Fruit fly (Drosophila melanogaster): Measurements from ENCODE around the gene slp2.

Gene slp2

dm6 chr2L:3805274-3806196 lies 31.1 kb upstream of the slp2 start (continued):
- TF ChIP-seq CG10274 (GFP tag; optimal IDR thresholded peaks at IDR 0.05) (no peak), stwl (tag; optimal IDR thresholded peaks at IDR 0.05) (no peak), CG17829 (tag; optimal IDR thresholded peaks at IDR 0.05) (no peak), CG11085 (GFP tag; IDR thresholded peaks at IDR 0.05) (no peak), CG13287 (GFP tag; IDR thresholded peaks at IDR 0.05; ENCODE audit: partially characterized antibody) (no peak), crp (GFP tag; optimal IDR thresholded peaks at IDR 0.05) (no peak), H15 (GFP tag; IDR thresholded peaks at IDR 0.05) (peak; percentile 29; the same call in 1 of the 3 replicates), CG32767 (GFP tag; IDR thresholded peaks at IDR 0.05) (no peak), Antp (GFP tag; optimal IDR thresholded peaks at IDR 0.05) (no peak), MESR4 (GFP tag; optimal IDR thresholded peaks at IDR 0.05) (no peak), CG11093 (GFP tag; IDR thresholded peaks at IDR 0.05) (no peak), stc (GFP tag; IDR thresholded peaks at IDR 0.05) (no peak), HLHmδ (GFP tag; optimal IDR thresholded peaks at IDR 0.05) (peak; percentile 14), CG17186 (GFP tag; optimal IDR thresholded peaks at IDR 0.05) (no peak), tap (tag; optimal IDR thresholded peaks at IDR 0.05) (no peak), trh (GFP tag; optimal IDR thresholded peaks at IDR 0.05) (no peak), slp2 (GFP tag; optimal IDR thresholded peaks at IDR 0.05) (no peak), CG7963 (GFP tag; IDR thresholded peaks at IDR 0.05; ENCODE audit: partially characterized antibody) (no peak), Bgb (GFP tag; IDR thresholded peaks at IDR 0.05; ENCODE audit: partially characterized antibody) (peak; percentile 31; the same call in 1 of the 2 replicates), Oli (tag; optimal IDR thresholded peaks at IDR 0.05) (peak; percentile 65), wek (GFP tag; optimal IDR thresholded peaks at IDR 0.05) (no peak), CG4730 (GFP tag; IDR thresholded peaks at IDR 0.05) (no peak; the same call in 1 of the 2 replicates), slbo (GFP tag; IDR thresholded peaks at IDR 0.05) (peak; percentile 34; the same call in 1 of the 2 replicates), crc (GFP tag; optimal IDR thresholded peaks at IDR 0.05) (no peak), repo (GFP tag; optimal IDR thresholded peaks at IDR 0.05) (no peak), klu (GFP tag; IDR thresholded peaks at IDR 0.05) (no peak), sr (GFP tag; IDR thresholded peaks at IDR 0.05) (peak; percentile 88), ham (GFP tag; IDR thresholded peaks at IDR 0.05) (no peak), MTF-1 (GFP tag; optimal IDR thresholded peaks at IDR 0.05; ENCODE audit: borderline replicate concordance) (no peak), Max (GFP tag; optimal IDR thresholded peaks at IDR 0.05) (peak; percentile 4), CG10431 (GFP tag; optimal IDR thresholded peaks at IDR 0.05) (no peak), Hr51 (GFP tag; optimal IDR thresholded peaks at IDR 0.05) (peak in 1 of 2 experiments; percentile 42), Meics (GFP tag; optimal IDR thresholded peaks at IDR 0.05) (peak; percentile 19), amos (GFP tag; IDR thresholded peaks at IDR 0.05; ENCODE audit: partially characterized antibody) (peak; percentile 24; the same call in 1 of the 2 replicates), kay (GFP tag; optimal IDR thresholded peaks at IDR 0.05) (no peak), CG9609 (GFP tag; optimal IDR thresholded peaks at IDR 0.05) (no peak), CG4424 (GFP tag; optimal IDR thresholded peaks at IDR 0.05) (peak; percentile 44), CG15479 (GFP tag; optimal IDR thresholded peaks at IDR 0.05) (no peak), crol (GFP tag; IDR thresholded peaks at IDR 0.05) (peak; percentile 91), Doc2 (GFP tag; IDR thresholded peaks at IDR 0.05) (no peak), Gsc (GFP tag; IDR thresholded peaks at IDR 0.05) (no peak), Dbx (GFP tag; IDR thresholded peaks at IDR 0.05) (0 out of 3 replicates have a peak, but pooled peaks have one; percentile 11), CG17385 (GFP tag; optimal IDR thresholded peaks at IDR 0.05) (peak; percentile 30), run (tag; optimal IDR thresholded peaks at IDR 0.05) (no peak), gt (GFP tag; IDR thresholded peaks at IDR 0.05) (no peak), Nf-YC (tag; optimal IDR thresholded peaks at IDR 0.05) (peak; percentile 16), dan (GFP tag; IDR thresholded peaks at IDR 0.05) (no peak), CG13296 (GFP tag; optimal IDR thresholded peaks at IDR 0.05) (no peak)
